Fruit fly (Drosophila melanogaster): ENCODE measurements around the gene CG5787.

The CG5787 gene

DNA sequence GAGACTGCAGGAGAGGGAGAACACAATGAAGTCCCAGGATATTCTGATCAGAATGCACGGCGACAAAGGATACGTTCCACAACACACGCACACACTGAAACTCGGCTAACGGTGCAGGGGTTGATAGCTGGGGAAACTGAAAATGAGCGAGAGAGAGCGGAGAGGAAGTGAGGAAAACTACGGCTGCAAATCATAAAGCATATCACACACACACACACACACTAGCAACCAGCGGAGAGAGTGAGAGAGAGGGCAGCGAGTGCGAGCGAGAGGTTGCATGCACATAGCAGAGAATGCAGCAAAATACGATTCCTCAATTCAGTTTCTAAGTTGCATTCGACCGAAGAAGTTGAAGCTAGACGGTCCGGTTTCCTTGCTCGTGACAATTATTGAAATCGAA lies 34.5 kb downstream of the CG5787 start (continued):
- TF ChIP-seq CG8765 (GFP tag; IDR thresholded peaks at IDR 0.05), result no peak
- no peak for TF ChIP-seq CG15479 (GFP tag; optimal IDR thresholded peaks at IDR 0.05)
- no peak for TF ChIP-seq tup (GFP tag; optimal IDR thresholded peaks at IDR 0.05)
- TF ChIP-seq gsb-n (tag; optimal IDR thresholded peaks at IDR 0.05), result peak; percentile 37
- no peak for TF ChIP-seq Mad (GFP tag; optimal IDR thresholded peaks at IDR 0.05)
- peak; percentile 32; the same call in 1 of the 2 replicates for TF ChIP-seq Nf-YA (GFP tag; IDR thresholded peaks at IDR 0.05)
- no peak for TF ChIP-seq CG9932 (GFP tag; IDR thresholded peaks at IDR 0.05)
- peak; percentile 70 for TF ChIP-seq cad (GFP tag; optimal IDR thresholded peaks at IDR 0.05)
- TF ChIP-seq CG16813 (GFP tag; IDR thresholded peaks at IDR 0.05; ENCODE audit: partially characterized antibody), result 0 out of 3 replicates have a peak, but pooled peaks have one; percentile 36
- TF ChIP-seq lov (optimal IDR thresholded peaks at IDR 0.05), result no peak
- TF ChIP-seq lov (GFP tag; IDR thresholded peaks at IDR 0.05), result 0 out of 3 replicates have a peak, but pooled peaks have one; percentile 35
- TF ChIP-seq Hmr (GFP tag; optimal IDR thresholded peaks at IDR 0.05), result no peak
- TF ChIP-seq ci (GFP tag; IDR thresholded peaks at IDR 0.05), result peak; percentile 48; the same call in 2 of the 3 replicates
- TF ChIP-seq CG2875 (GFP tag; optimal IDR thresholded peaks at IDR 0.05), result no peak
- TF ChIP-seq MTF-1 (GFP tag; optimal IDR thresholded peaks at IDR 0.05; ENCODE audit: borderline replicate concordance), result no peak
- TF ChIP-seq fru (optimal IDR thresholded peaks at IDR 0.05), result no peak
- TF ChIP-seq CG14710 (tag; optimal IDR thresholded peaks at IDR 0.05), result no peak
- no peak for TF ChIP-seq CG43689 (GFP tag; IDR thresholded peaks at IDR 0.05)
- no peak for TF ChIP-seq Adf1 (GFP tag; IDR thresholded peaks at IDR 0.05)
- peak; percentile 44 for TF ChIP-seq nerfin-1 (tag; optimal IDR thresholded peaks at IDR 0.05)
- TF ChIP-seq CG8924 (tag; optimal IDR thresholded peaks at IDR 0.05), result peak; percentile 3
- no peak for TF ChIP-seq onecut (GFP tag; IDR thresholded peaks at IDR 0.05)
- 0 out of 4 replicates have a peak, but pooled peaks have one; percentile 21 for TF ChIP-seq Dll (GFP tag; IDR thresholded peaks at IDR 0.05; ENCODE audit: partially characterized antibody)
- peak; percentile 9 for TF ChIP-seq CG15601 (tag; optimal IDR thresholded peaks at IDR 0.05)
- no peak for TF ChIP-seq tll (GFP tag; optimal IDR thresholded peaks at IDR 0.05)
- TF ChIP-seq CG13123 (GFP tag; optimal IDR thresholded peaks at IDR 0.05), result no peak
- no peak for TF ChIP-seq dpn (GFP tag; optimal IDR thresholded peaks at IDR 0.05)
- TF ChIP-seq trem (tag; optimal IDR thresholded peaks at IDR 0.05), result no peak
- 0 out of 4 replicates have a peak, but pooled peaks have one; percentile 13 for TF ChIP-seq chinmo (GFP tag; IDR thresholded peaks at IDR 0.05; ENCODE audit: partially characterized antibody)
- TF ChIP-seq da (GFP tag; optimal IDR thresholded peaks at IDR 0.05), result no peak
- no peak for TF ChIP-seq hb (GFP tag; IDR thresholded peaks at IDR 0.05; ENCODE audit: partially characterized antibody)
- peak; percentile 63; the same call in 1 of the 2 replicates for TF ChIP-seq seq (GFP tag; IDR thresholded peaks at IDR 0.05)
- TF ChIP-seq cwo (GFP tag; optimal IDR thresholded peaks at IDR 0.05), result no peak
- peak; percentile 53 for TF ChIP-seq ac (GFP tag; optimal IDR thresholded peaks at IDR 0.05)
- TF ChIP-seq CG17186 (GFP tag; optimal IDR thresholded peaks at IDR 0.05), result no peak
- TF ChIP-seq CG8478 (optimal IDR thresholded peaks at IDR 0.05), result peak; percentile 84
- TF ChIP-seq CG3726 (GFP tag; IDR thresholded peaks at IDR 0.05), result no peak
- TF ChIP-seq Nf-YC (tag; optimal IDR thresholded peaks at IDR 0.05), result peak; percentile 92
- no peak for TF ChIP-seq CG2712 (tag; optimal IDR thresholded peaks at IDR 0.05)
- TF ChIP-seq Stat92E (GFP tag; optimal IDR thresholded peaks at IDR 0.05), result no peak
- TF ChIP-seq Ets97D (GFP tag; optimal IDR thresholded peaks at IDR 0.05), result no peak

DNA sequence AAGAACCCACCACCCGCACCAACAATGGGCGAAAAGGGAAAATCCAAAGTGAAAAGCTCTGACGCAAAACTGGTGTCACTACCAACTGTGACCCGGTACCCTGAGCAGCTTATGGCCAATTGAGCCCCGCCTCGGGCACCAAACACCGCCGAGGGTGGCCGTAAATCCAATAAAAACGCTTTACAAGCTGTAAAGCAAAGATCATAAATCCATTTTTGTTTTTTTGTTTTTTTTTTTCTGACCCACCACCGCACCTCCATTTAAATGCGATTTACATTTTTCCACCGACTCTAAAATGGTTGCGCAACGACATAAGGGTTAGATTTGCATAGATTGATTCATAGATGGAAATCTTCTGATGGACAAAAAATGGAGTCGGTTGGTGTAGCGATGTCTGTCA lies 38.4 kb downstream of the CG5787 start:
- TF ChIP-seq sqz (GFP tag; optimal IDR thresholded peaks at IDR 0.05) (peak; percentile 58), CG30020 (tag; optimal IDR thresholded peaks at IDR 0.05) (no peak), Sry-β (GFP tag; optimal IDR thresholded peaks at IDR 0.05) (no peak), al (GFP tag; IDR thresholded peaks at IDR 0.05) (0 out of 2 replicates have a peak, but pooled peaks have one; percentile 6), ttk (GFP tag; IDR thresholded peaks at IDR 0.05) (no peak), Nf-YB (GFP tag; optimal IDR thresholded peaks at IDR 0.05) (peak; percentile 60), dmrt99B (tag; optimal IDR thresholded peaks at IDR 0.05) (no peak), Hey (tag; optimal IDR thresholded peaks at IDR 0.05) (no peak), sens (GFP tag) (peak; percentile 30), seq (GFP tag; IDR thresholded peaks at IDR 0.05) (peak; percentile 43; the same call in 1 of the 2 replicates), Nf-YC (tag; optimal IDR thresholded peaks at IDR 0.05) (peak; percentile 44), Sry-δ (GFP tag; optimal IDR thresholded peaks at IDR 0.05) (no peak), H15 (GFP tag; IDR thresholded peaks at IDR 0.05) (0 out of 3 replicates have a peak, but pooled peaks have one; percentile 10)

Measured in whole organism, embryonic.